Fruit fly (Drosophila melanogaster): ENCODE results near the gene CG9396.

DNA sequence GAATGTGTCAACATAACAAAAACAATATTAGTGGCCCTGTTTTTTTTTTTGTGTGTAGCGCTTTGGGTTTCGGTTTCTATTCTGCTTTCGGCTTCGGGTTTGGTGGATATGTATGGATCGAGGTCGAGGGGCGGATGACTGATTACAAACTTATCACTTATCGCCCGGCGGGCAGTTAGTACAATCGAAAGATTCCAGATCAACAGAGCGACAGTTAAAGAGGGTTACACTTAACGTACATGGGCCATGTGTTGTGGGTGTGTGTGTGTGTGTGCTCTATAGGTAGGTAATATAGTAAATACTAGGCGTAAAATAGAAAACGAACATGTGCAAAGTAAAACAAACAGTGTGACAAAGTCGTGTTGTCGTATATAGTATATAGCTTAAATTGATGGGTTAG lies 22.7 kb downstream of the CG9396 start:
- TF ChIP-seq CG8478 (optimal IDR thresholded peaks at IDR 0.05) (no peak), CTCF (optimal IDR thresholded peaks at IDR 0.05) (no peak)

Measured in S2 (cell line).